Fruit fly (Drosophila melanogaster) whole organism: Measurements from ENCODE around the gene pic.

Source experiments
- CG8478 ChIP-seq: fragments of >200 bp; optimal IDR thresholded peaks from 2 replicates; lab custom pipeline; 2018; ENCODE audit warnings: inconsistent platforms
- Dll ChIP-seq: fragments of >200 bp; optimal IDR thresholded peaks from 2 replicates; lab custom pipeline; 2017
- EcR ChIP-seq, 2 experiments: fragments of >200 bp; optimal IDR thresholded peaks; 2 replicates each; lab custom pipeline; 2017; ENCODE audit warnings: missing biosample characterization in 2 of 2, missing genetic modification characterization in 2 of 2, missing genetic modification reagents in 2 of 2
- pan ChIP-seq: fragments of >200 bp; optimal IDR thresholded peaks from 2 replicates; lab custom pipeline; 2017

- TF ChIP-seq CG8478 (lab: Kevin White, UChicago) = no peak
- TF ChIP-seq EcR (GFP tag; optimal IDR thresholded peaks at IDR 0.05; lab: Kevin White, UChicago) = no peak
- no peak for TF ChIP-seq pan (lab: Kevin White, UChicago)
- TF ChIP-seq Dll = no peak
These were observed 39.1 kb upstream of the pic start for dm6 chr3R:13012990-13013389.
